Worm (Caenorhabditis elegans) whole organism, late embryonic: Measurements from ENCODE around the gene C06B8.7.

Experiments used
- C08G9.2 ChIP-seq: sonication (generic microtip); optimal IDR thresholded peaks from 2 replicates; lab custom pipeline; 2016; ENCODE audit warnings: mild to moderate bottlenecking, missing genetic modification characterization, moderate library complexity, missing compliant biosample characterization
- C38D4.7 ChIP-seq: fragments of 200-800 bp; sonication (Bioruptor generic); optimal IDR thresholded peaks from 2 replicates; lab custom pipeline; 2018; ENCODE audit warnings: mild to moderate bottlenecking, missing genetic modification characterization, moderate library complexity, missing compliant biosample characterization
- F13H6.1 ChIP-seq: sonication (generic microtip); optimal IDR thresholded peaks from 2 replicates; lab custom pipeline; 2016; ENCODE audit warnings: missing genetic modification characterization, missing compliant biosample characterization
- K09A11.1 ChIP-seq: sonication (generic microtip); optimal IDR thresholded peaks from 2 replicates; lab custom pipeline; 2017; ENCODE audit warnings: antibody characterized with exemption, mild to moderate bottlenecking, missing genetic modification characterization, missing compliant biosample characterization; ENCODE audit not compliant: insufficient read depth
- ahr-1 ChIP-seq: sonication (generic microtip); optimal IDR thresholded peaks from 2 replicates; lab custom pipeline; 2016; ENCODE audit warnings: missing genetic modification characterization, missing compliant biosample characterization
- ama-1 ChIP-seq: fragments of 150-350 bp; optimal IDR thresholded peaks from 2 replicates; lab custom pipeline; 2014
- ceh-19 ChIP-seq: fragments of 200-800 bp; sonication (Bioruptor generic); optimal IDR thresholded peaks from 2 replicates; lab custom pipeline; 2018; ENCODE audit warnings: mild to moderate bottlenecking, missing genetic modification characterization, missing compliant biosample characterization
- ceh-2 ChIP-seq: sonication (generic microtip); optimal IDR thresholded peaks from 2 replicates; lab custom pipeline; 2016; ENCODE audit warnings: missing genotype, missing genetic modification characterization, missing compliant biosample characterization
- ceh-31 ChIP-seq: sonication (generic microtip); optimal IDR thresholded peaks from 2 replicates; lab custom pipeline; 2016; ENCODE audit warnings: missing genetic modification characterization, missing compliant biosample characterization
- ceh-48 ChIP-seq: sonication (generic microtip); optimal IDR thresholded peaks from 2 replicates; lab custom pipeline; 2016; ENCODE audit warnings: missing genetic modification characterization, inconsistent platforms, missing compliant biosample characterization
- ceh-6 ChIP-seq: fragments of 200-800 bp; sonication (Bioruptor generic); optimal IDR thresholded peaks from 2 replicates; lab custom pipeline; 2018; ENCODE audit warnings: mild to moderate bottlenecking, missing genetic modification characterization, missing compliant biosample characterization
- che-1 ChIP-seq: sonication (generic microtip); optimal IDR thresholded peaks from 2 replicates; lab custom pipeline; 2016; ENCODE audit warnings: mild to moderate bottlenecking, missing genetic modification characterization, missing compliant biosample characterization
- dmd-4 ChIP-seq: sonication (generic microtip); optimal IDR thresholded peaks from 2 replicates; lab custom pipeline; 2016; ENCODE audit warnings: borderline replicate concordance, missing genetic modification characterization, missing compliant biosample characterization
- elt-4 ChIP-seq: sonication (generic microtip); optimal IDR thresholded peaks from 2 replicates; lab custom pipeline; 2016; ENCODE audit warnings: missing genetic modification characterization, missing compliant biosample characterization
- ets-4 ChIP-seq: sonication (generic microtip); optimal IDR thresholded peaks from 2 replicates; lab custom pipeline; 2016; ENCODE audit warnings: missing genetic modification characterization, missing compliant biosample characterization
- eyg-1 ChIP-seq: sonication (generic microtip); optimal IDR thresholded peaks from 2 replicates; lab custom pipeline; 2016; ENCODE audit warnings: missing genotype, missing genetic modification characterization, missing compliant biosample characterization
- fax-1 ChIP-seq: sonication (generic microtip); optimal IDR thresholded peaks from 2 replicates; lab custom pipeline; 2016; ENCODE audit warnings: missing genotype, missing genetic modification characterization, missing compliant biosample characterization
- fkh-10 ChIP-seq: fragments of 150-350 bp; optimal IDR thresholded peaks from 2 replicates; lab custom pipeline; 2014; ENCODE audit warnings: missing biosample characterization, missing genetic modification reagents, missing genetic modification characterization
- gmeb-2 ChIP-seq: sonication (generic microtip); optimal IDR thresholded peaks from 2 replicates; lab custom pipeline; 2016; ENCODE audit warnings: missing genetic modification characterization, inconsistent platforms, missing compliant biosample characterization
- hlh-15 ChIP-seq: sonication (generic microtip); optimal IDR thresholded peaks from 2 replicates; lab custom pipeline; 2016; ENCODE audit warnings: missing genetic modification characterization, missing compliant biosample characterization
- hlh-6 ChIP-seq: sonication (generic microtip); optimal IDR thresholded peaks from 2 replicates; lab custom pipeline; 2016; ENCODE audit warnings: missing genotype, missing genetic modification characterization, missing compliant biosample characterization
- hlh-8 ChIP-seq: sonication (generic microtip); optimal IDR thresholded peaks from 2 replicates; lab custom pipeline; 2016; ENCODE audit warnings: missing genotype, missing genetic modification characterization, missing compliant biosample characterization
- lim-6 ChIP-seq: sonication (generic microtip); optimal IDR thresholded peaks from 2 replicates; lab custom pipeline; 2016; ENCODE audit warnings: missing genetic modification characterization, missing compliant biosample characterization
- madf-2 ChIP-seq: sonication (generic microtip); optimal IDR thresholded peaks from 2 replicates; lab custom pipeline; 2017; ENCODE audit warnings: missing genetic modification characterization, missing compliant biosample characterization
- nhr-11 ChIP-seq: fragments of 150-350 bp; optimal IDR thresholded peaks from 2 replicates; lab custom pipeline; 2014; ENCODE audit warnings: missing biosample characterization, missing genetic modification characterization
- nhr-232 ChIP-seq: sonication (generic microtip); optimal IDR thresholded peaks from 2 replicates; lab custom pipeline; 2016; ENCODE audit warnings: missing genetic modification characterization, missing compliant biosample characterization
- npax-4 ChIP-seq: sonication (generic microtip); optimal IDR thresholded peaks from 2 replicates; lab custom pipeline; 2016; ENCODE audit warnings: missing genetic modification characterization, missing compliant biosample characterization
- pat-9 ChIP-seq: fragments of 200-800 bp; sonication (Bioruptor generic); optimal IDR thresholded peaks from 2 replicates; lab custom pipeline; 2018; ENCODE audit warnings: mild to moderate bottlenecking, missing genetic modification characterization, moderate library complexity, missing compliant biosample characterization
- pax-1 ChIP-seq: fragments of 150-350 bp; optimal IDR thresholded peaks from 2 replicates; lab custom pipeline; 2014; ENCODE audit warnings: missing biosample characterization, missing genetic modification characterization
- pha-4 ChIP-seq: fragments of 150-350 bp; optimal IDR thresholded peaks from 2 replicates; lab custom pipeline; 2018; ENCODE audit warnings: missing biosample characterization, missing genetic modification reagents, missing genetic modification characterization
- pqm-1 ChIP-seq: sonication (generic microtip); optimal IDR thresholded peaks from 2 replicates; lab custom pipeline; 2016; ENCODE audit warnings: missing genetic modification characterization, missing compliant biosample characterization
- pros-1 ChIP-seq: fragments of 150-350 bp; optimal IDR thresholded peaks from 2 replicates; lab custom pipeline; 2014; ENCODE audit warnings: missing biosample characterization, missing genetic modification reagents, missing genetic modification characterization
- ref-2 ChIP-seq: sonication (generic microtip); optimal IDR thresholded peaks from 2 replicates; lab custom pipeline; 2016; ENCODE audit warnings: missing genetic modification characterization, missing compliant biosample characterization
- rnt-1 ChIP-seq: sonication (generic microtip); optimal IDR thresholded peaks from 2 replicates; lab custom pipeline; 2016; ENCODE audit warnings: missing genetic modification characterization, missing compliant biosample characterization
- sdc-2 ChIP-seq: sonication (generic microtip); optimal IDR thresholded peaks from 2 replicates; lab custom pipeline; 2016; ENCODE audit warnings: missing genotype, missing genetic modification characterization, missing compliant biosample characterization
- syd-9 ChIP-seq: sonication (generic microtip); optimal IDR thresholded peaks from 2 replicates; lab custom pipeline; 2016; ENCODE audit warnings: mild to moderate bottlenecking, missing genetic modification characterization, moderate library complexity, missing compliant biosample characterization
- tbx-2 ChIP-seq: sonication (generic microtip); optimal IDR thresholded peaks from 2 replicates; lab custom pipeline; 2016; ENCODE audit warnings: missing genetic modification characterization, missing compliant biosample characterization
- unc-3 ChIP-seq, 2 experiments: fragments of 200-800 bp in 1 of 2; sonication (Bioruptor generic) in 1 of 2; sonication (generic microtip) in 1 of 2; conservative IDR thresholded peaks in 1 of 2; optimal IDR thresholded peaks in 1 of 2; 2 replicates each; pipeline versions ENCODE4 v1.3.6 to Lab custom; 2016 to 2022; ENCODE audit warnings: missing compliant biosample characterization in 2 of 2, missing genetic modification characterization in 2 of 2, missing genetic modification reagents in 1 of 2
- unc-55 ChIP-seq: sonication (generic microtip); optimal IDR thresholded peaks from 2 replicates; lab custom pipeline; 2017; ENCODE audit warnings: missing biosample characterization, missing genetic modification reagents, missing genetic modification characterization
- zip-5 ChIP-seq: sonication (generic microtip); optimal IDR thresholded peaks from 2 replicates; lab custom pipeline; 2016; ENCODE audit warnings: missing genetic modification characterization, missing compliant biosample characterization
- ztf-16 ChIP-seq: sonication (generic microtip); optimal IDR thresholded peaks from 2 replicates; lab custom pipeline; 2017; ENCODE audit warnings: missing genetic modification characterization, missing compliant biosample characterization

The C06B8.7 gene

ce11 chrV:15483563-15483962 is 15.0 kb upstream of the C06B8.7 start:
- TF ChIP-seq unc-3 (GFP tag; conservative IDR thresholded peaks at IDR 0.05; lab: Robert Waterston, UW) (no peak), unc-3 (tag; optimal IDR thresholded peaks at IDR 0.05; lab: Kevin White, UChicago) (no peak), pat-9 (no peak), C08G9.2 (tag; lab: Kevin White, UChicago) (no peak), nhr-11 (no peak), ama-1 (lab: Kevin White, UChicago) (no peak), lim-6 (tag; lab: Kevin White, UChicago) (no peak), pha-4 (no peak)

DNA sequence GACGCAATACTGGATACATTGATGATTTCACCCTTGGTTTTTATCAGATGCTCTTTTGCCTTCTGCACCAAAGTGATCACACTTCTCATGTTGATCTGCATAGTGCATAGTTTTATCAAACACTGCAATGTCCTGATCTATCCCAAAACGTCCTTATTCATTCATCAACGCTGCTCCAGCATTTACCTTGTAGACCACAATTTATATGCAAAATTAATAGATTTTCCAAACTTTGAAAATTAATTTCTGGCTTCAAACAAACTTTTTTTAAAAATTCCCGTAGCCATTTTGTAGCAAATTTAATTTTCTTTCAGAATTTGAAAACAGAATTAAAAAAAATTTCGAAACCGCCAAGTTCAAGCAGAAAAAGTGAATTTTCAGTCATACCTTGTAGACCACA is 14.0 kb upstream of the C06B8.7 start, which contains the start of gene C06B8.3:
C06B8.3 (minus strand) TSS at position 101 of the 400 bp plus-strand sequence.
- no peak for TF ChIP-seq ets-4
- no peak for TF ChIP-seq nhr-11
- no peak for TF ChIP-seq pros-1

ce11 chrV:15487764-15488163 is 10.8 kb upstream of the C06B8.7 start, which contains the start of gene srw-21:
TSS of gene srw-21 (plus strand) at chrV:15488064.
- no peak for TF ChIP-seq sdc-2
- TF ChIP-seq ama-1 (lab: Kevin White, UChicago): no peak
- no peak for TF ChIP-seq ahr-1 (tag; lab: Kevin White, UChicago)
- no peak for TF ChIP-seq elt-4 (tag; lab: Kevin White, UChicago)
- no peak for TF ChIP-seq ceh-48
- no peak for TF ChIP-seq dmd-4
- no peak for TF ChIP-seq unc-3 (GFP tag; conservative IDR thresholded peaks at IDR 0.05; lab: Robert Waterston, UW)
- TF ChIP-seq unc-3 (tag; optimal IDR thresholded peaks at IDR 0.05; lab: Kevin White, UChicago): no peak
- no peak for TF ChIP-seq eyg-1
- no peak for TF ChIP-seq gmeb-2 (tag; lab: Kevin White, UChicago)
- TF ChIP-seq hlh-8 (tag; lab: Kevin White, UChicago): no peak
- TF ChIP-seq C38D4.7 (GFP tag; lab: Kevin White, UChicago): no peak
- TF ChIP-seq, all 69 proteins: peak for 0

- no peak for TF ChIP-seq pat-9
- TF ChIP-seq npax-4: no peak
- TF ChIP-seq madf-2: no peak
- no peak for TF ChIP-seq syd-9 (tag; lab: Kevin White, UChicago)
- TF ChIP-seq tbx-2 (tag; lab: Kevin White, UChicago): no peak
- TF ChIP-seq pqm-1 (tag; lab: Kevin White, UChicago): no peak
- TF ChIP-seq F13H6.1 (tag; lab: Kevin White, UChicago): no peak
- TF ChIP-seq rnt-1: no peak
- no peak for TF ChIP-seq ceh-2 (tag; lab: Kevin White, UChicago)
These were observed 6.0 kb upstream of the C06B8.7 start, which contains the start of gene str-264 for ce11 chrV:15492518-15492917. TSS of gene str-264 (minus strand) at chrV:15492618.

- TF ChIP-seq zip-5 (no peak), gmeb-2 (tag; lab: Kevin White, UChicago) (no peak), ahr-1 (tag; lab: Kevin White, UChicago) (no peak), ceh-6 (GFP tag; lab: Kevin White, UChicago) (no peak), hlh-6 (tag; lab: Kevin White, UChicago) (no peak), nhr-232 (tag; lab: Kevin White, UChicago) (no peak), syd-9 (tag; lab: Kevin White, UChicago) (no peak), sdc-2 (no peak), rnt-1 (no peak), ref-2 (tag; lab: Kevin White, UChicago) (no peak), che-1 (tag; lab: Kevin White, UChicago) (no peak)
These were observed 4.9 kb upstream of the C06B8.7 start, which contains the start of gene srh-218 for ce11 chrV:15493680-15494079. TSS of gene srh-218 (plus strand) at chrV:15493980.

ce11 chrV:15495169-15495568 is 3.4 kb upstream of the C06B8.7 start, which contains the start of gene srh-219:
TSS of gene srh-219 (plus strand) at chrV:15495469.
- no peak for TF ChIP-seq nhr-11
- no peak for TF ChIP-seq ceh-31 (tag; lab: Kevin White, UChicago)
- TF ChIP-seq dmd-4: no peak
- no peak for TF ChIP-seq che-1 (tag; lab: Kevin White, UChicago)
- TF ChIP-seq tbx-2 (tag; lab: Kevin White, UChicago): no peak
- no peak for TF ChIP-seq unc-55 (GFP tag; lab: Kevin White, UChicago)
- no peak for TF ChIP-seq ztf-16
- no peak for TF ChIP-seq K09A11.1
- no peak for TF ChIP-seq hlh-15
- TF ChIP-seq fkh-10 (GFP tag; lab: Kevin White, UChicago): no peak
- no peak for TF ChIP-seq pax-1 (tag; lab: Kevin White, UChicago)
- TF ChIP-seq ceh-19 (GFP tag; lab: Kevin White, UChicago): no peak
- TF ChIP-seq npax-4: no peak
- no peak for TF ChIP-seq eyg-1
- no peak for TF ChIP-seq sdc-2
- TF ChIP-seq zip-5: no peak
- no peak for TF ChIP-seq fax-1 (tag; lab: Kevin White, UChicago)
- TF ChIP-seq hlh-8 (tag; lab: Kevin White, UChicago): no peak
- TF ChIP-seq, all 69 proteins: peak for 0
